Fruit fly (Drosophila melanogaster) whole organism, wandering third instar larva: ENCODE measurements around the gene CG34176.

ENCODE experiments used
- Abd-B ChIP-seq: fragments of >200 bp; optimal IDR thresholded peaks from 2 replicates; lab custom pipeline; 2017; ENCODE audit warnings: missing biosample characterization, missing genetic modification characterization
- CG32264 ChIP-seq: fragments of 200-800 bp; sonication (Bioruptor generic); optimal IDR thresholded peaks from 2 replicates; lab custom pipeline; 2016; ENCODE audit warnings: missing biosample characterization, missing genetic modification characterization
- Hr78 ChIP-seq: fragments of >200 bp; optimal IDR thresholded peaks from 2 replicates; lab custom pipeline; 2017; ENCODE audit warnings: missing biosample characterization, missing genetic modification characterization
- Myc ChIP-seq: fragments of >200 bp; optimal IDR thresholded peaks from 2 replicates; lab custom pipeline; 2017
- Rel ChIP-seq, 2 experiments: fragments of 200-800 bp; sonication (Bioruptor generic) in 1 of 2; optimal IDR thresholded peaks; 2 replicates in 1 of 2; 3 replicates in 1 of 2; lab custom pipeline; 2016 to 2019; ENCODE audit warnings: mild to moderate bottlenecking in 2 of 2, missing biosample characterization in 2 of 2, missing genetic modification characterization in 2 of 2, moderate library complexity in 1 of 2
- br ChIP-seq: fragments of 200-800 bp; sonication (Bioruptor generic); optimal IDR thresholded peaks from 2 replicates; lab custom pipeline; 2016; ENCODE audit warnings: missing biosample characterization, missing genetic modification characterization
- ey ChIP-seq: fragments of 200-800 bp; sonication (Bioruptor generic); optimal IDR thresholded peaks from 2 replicates; lab custom pipeline; 2016; ENCODE audit warnings: missing biosample characterization, missing genetic modification characterization
- psq ChIP-seq: fragments of 200-800 bp; sonication (Bioruptor generic); optimal IDR thresholded peaks from 3 replicates; lab custom pipeline; 2017; ENCODE audit warnings: missing biosample characterization, mild to moderate bottlenecking, missing genetic modification characterization, moderate library complexity

DNA sequence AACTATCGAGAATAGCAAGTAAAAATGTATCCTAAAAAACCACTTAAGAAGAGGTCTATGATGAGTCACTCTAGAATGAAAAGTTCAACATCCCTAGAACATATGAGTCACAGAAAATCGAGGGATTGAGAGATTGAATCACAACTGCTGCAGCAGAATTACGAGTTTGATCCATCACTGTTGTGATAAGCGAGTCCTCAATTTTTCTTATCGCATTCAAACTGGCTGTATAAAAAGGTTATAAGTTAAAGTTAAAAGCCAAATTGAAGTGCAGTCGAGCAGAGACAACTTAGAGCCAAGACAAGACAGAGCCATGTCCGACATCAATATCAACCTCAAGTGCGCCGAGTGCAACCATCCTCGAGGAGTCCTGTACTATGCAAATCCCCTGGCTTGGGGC lies 3.5 kb downstream of the CG34176 start, which contains the start of gene CG43773:
- TF ChIP-seq Hr78 (GFP tag; lab: Kevin White, UChicago) (no peak), Abd-B (no peak), br (no peak), ey (GFP tag; lab: Kevin White, UChicago) (no peak), Myc (lab: Kevin White, UChicago) (no peak), CG32264 (GFP tag; lab: Kevin White, UChicago) (no peak), psq (GFP tag; lab: Kevin White, UChicago) (no peak), Rel (GFP tag; optimal IDR thresholded peaks at IDR 0.05; lab: Kevin White, UChicago) (no peak), Rel (tag; optimal IDR thresholded peaks at IDR 0.05; lab: Kevin White, UChicago) (no peak)
